Fruit fly (Drosophila melanogaster) S2 (cell line): Measurements from ENCODE around the gene Mcm5.

Experiments
- CG8478 ChIP-seq: fragments of >200 bp; optimal IDR thresholded peaks from 2 replicates; lab custom pipeline; 2018
- CTCF ChIP-seq, 2 experiments: fragments of >200 bp; optimal IDR thresholded peaks; 2 replicates each; lab custom pipeline; 2018

DNA sequence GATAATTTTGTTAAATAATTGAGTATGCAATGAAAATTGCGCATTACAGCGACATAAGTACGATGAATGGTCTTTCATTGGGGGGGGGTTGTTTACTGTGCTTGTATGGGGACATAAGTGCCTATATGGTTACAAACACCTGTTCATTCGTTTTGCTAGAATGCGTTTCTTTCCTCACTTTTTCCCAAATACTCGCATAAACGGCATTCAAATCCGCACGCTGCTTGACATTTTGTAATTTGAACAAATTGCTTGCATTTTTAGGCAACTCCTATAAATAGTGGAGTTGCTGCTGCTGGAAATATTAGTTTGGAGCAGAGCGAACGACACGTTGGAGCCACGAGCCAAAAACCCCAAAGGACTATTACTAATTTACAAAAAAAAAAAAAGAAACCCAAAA is 9.1 kb upstream of the Mcm5 start, which contains the start of gene Desi:
- TF ChIP-seq CTCF (optimal IDR thresholded peaks at IDR 0.05; lab: Kevin White, UChicago) (no peak), CG8478 (lab: Kevin White, UChicago) (no peak)
